Fruit fly (Drosophila melanogaster) whole organism, pupa: Measurements from ENCODE around the gene Sgs5.

ENCODE experiments used
- CG12605 ChIP-seq: fragments of 200-800 bp; sonication (Bioruptor generic); IDR thresholded peaks from 2 replicates; pipeline ENCODE4 v1.3.6; 2022; ENCODE audit warnings: missing biosample characterization, missing genetic modification characterization
- CG13204 ChIP-seq: fragments of 200-800 bp; sonication (Bioruptor generic); optimal IDR thresholded peaks from 2 replicates; lab custom pipeline; 2018; ENCODE audit warnings: missing biosample characterization, mild to moderate bottlenecking, missing genetic modification characterization, moderate library complexity
- CG14655 ChIP-seq: fragments of 200-800 bp; sonication (Bioruptor generic); optimal IDR thresholded peaks from 3 replicates; lab custom pipeline; 2017; ENCODE audit warnings: mild to moderate bottlenecking, missing biosample characterization, missing genetic modification reagents, missing genetic modification characterization
- CG15710 ChIP-seq: fragments of 200-800 bp; sonication (Bioruptor generic); optimal IDR thresholded peaks from 2 replicates; lab custom pipeline; 2018; ENCODE audit warnings: missing biosample characterization, mild to moderate bottlenecking, missing genetic modification characterization, moderate library complexity
- CG17806 ChIP-seq: fragments of 200-800 bp; sonication (Bioruptor generic); optimal IDR thresholded peaks from 2 replicates; lab custom pipeline; 2018; ENCODE audit warnings: missing biosample characterization, mild to moderate bottlenecking, missing genetic modification characterization, moderate library complexity
- CG32121 ChIP-seq: fragments of 200-800 bp; sonication (Bioruptor generic); IDR thresholded peaks from 2 replicates; pipeline ENCODE4 v1.3.6; 2022; ENCODE audit warnings: missing biosample characterization, missing genetic modification characterization
- CG4496 ChIP-seq: fragments of 200-800 bp; sonication (Bioruptor generic); IDR thresholded peaks from 3 replicates; pipeline ENCODE4 v1.3.6; 2022; ENCODE audit warnings: missing biosample characterization, missing genetic modification characterization
- CG8301 ChIP-seq: fragments of 200-800 bp; sonication (Bioruptor generic); optimal IDR thresholded peaks from 2 replicates; lab custom pipeline; 2018; ENCODE audit warnings: missing biosample characterization, mild to moderate bottlenecking, missing genetic modification characterization
- Ets98B ChIP-seq: fragments of 200-800 bp; sonication (Bioruptor generic); IDR thresholded peaks from 2 replicates; pipeline ENCODE4 v1.3.6; 2022; ENCODE audit warnings: missing biosample characterization, missing genetic modification characterization
- Pif1A ChIP-seq: fragments of 200-800 bp; sonication (Bioruptor generic); optimal IDR thresholded peaks from 3 replicates; lab custom pipeline; 2016; ENCODE audit warnings: missing biosample characterization, missing genetic modification characterization
- Pif1B ChIP-seq: fragments of 200-800 bp; sonication (Bioruptor generic); optimal IDR thresholded peaks from 3 replicates; lab custom pipeline; 2016; ENCODE audit warnings: missing biosample characterization, missing genetic modification characterization
- Snoo ChIP-seq: fragments of 200-800 bp; sonication (Bioruptor generic); optimal IDR thresholded peaks from 3 replicates; lab custom pipeline; 2017; ENCODE audit warnings: missing biosample characterization, mild to moderate bottlenecking, missing genetic modification characterization, inconsistent platforms
- gl ChIP-seq: fragments of 200-800 bp; sonication (Bioruptor generic); optimal IDR thresholded peaks from 2 replicates; lab custom pipeline; 2018; ENCODE audit warnings: missing biosample characterization, mild to moderate bottlenecking, missing genetic modification characterization
- rn ChIP-seq: fragments of 200-800 bp; sonication (Bioruptor generic); IDR thresholded peaks from 2 replicates; pipeline ENCODE4 v1.3.6; 2022; ENCODE audit warnings: missing biosample characterization, missing genetic modification characterization

DNA sequence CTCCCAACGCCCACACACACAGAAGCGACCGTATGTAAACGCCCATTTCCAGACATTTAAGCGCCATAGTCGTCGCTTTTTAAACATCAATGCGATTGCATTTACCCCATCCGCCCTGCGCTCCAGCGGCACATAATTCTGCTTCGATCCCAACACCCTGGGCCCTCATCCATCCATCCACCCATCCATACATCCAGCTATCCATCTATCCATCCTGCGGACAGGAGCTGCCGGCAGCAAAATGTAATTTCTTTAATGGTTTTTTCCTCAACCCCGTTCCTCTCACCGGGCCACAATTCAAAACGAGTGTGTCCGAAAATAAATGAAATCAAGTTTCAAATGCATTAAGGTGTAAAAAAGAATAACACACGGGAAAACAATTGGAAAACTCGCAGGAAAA is 45.2 kb upstream of the Sgs5 start:
- TF ChIP-seq CG15710 (tag; lab: Kevin White, UChicago), result no peak
- no peak for TF ChIP-seq CG13204
- TF ChIP-seq Pif1A (GFP tag; lab: Kevin White, UChicago), result no peak
- TF ChIP-seq Pif1B (GFP tag; lab: Kevin White, UChicago), result no peak
- no peak for TF ChIP-seq CG12605 (GFP tag; lab: Robert Waterston, UW)
- no peak for TF ChIP-seq CG14655 (GFP tag; lab: Kevin White, UChicago)
- no peak for TF ChIP-seq CG4496 (GFP tag; lab: Robert Waterston, UW)
- TF ChIP-seq CG32121 (GFP tag; lab: Robert Waterston, UW), result no peak
- TF ChIP-seq rn (GFP tag; lab: Robert Waterston, UW), result no peak
- TF ChIP-seq CG17806 (tag; lab: Kevin White, UChicago), result no peak
- no peak for TF ChIP-seq Ets98B (GFP tag; lab: Robert Waterston, UW)
- no peak for TF ChIP-seq CG8301
- no peak for TF ChIP-seq Snoo (tag; lab: Kevin White, UChicago)
- no peak for TF ChIP-seq gl (tag; lab: Kevin White, UChicago)
